Fruit fly (Drosophila melanogaster): ENCODE measurements around the gene Ugt36D1.

- TF ChIP-seq fd96Ca (GFP tag; IDR thresholded peaks at IDR 0.05) (no peak), CG4496 (GFP tag; IDR thresholded peaks at IDR 0.05) (no peak), CG10348 (GFP tag; IDR thresholded peaks at IDR 0.05) (no peak), CG15710 (tag; optimal IDR thresholded peaks at IDR 0.05) (no peak), CG32121 (GFP tag; IDR thresholded peaks at IDR 0.05) (no peak), CG17806 (tag; optimal IDR thresholded peaks at IDR 0.05) (no peak)
These were observed 21.7 kb downstream of the Ugt36D1 start, which contains the start of gene CG17321 for dm6 chr2L:18844917-18845509.

Measured in whole organism, pupa.